Worm (Caenorhabditis elegans): ENCODE data around the gene ndx-9.
A peak's percentile ranks its signal among the peaks of the same experiment; 100 is the strongest.

Gene ndx-9

DNA sequence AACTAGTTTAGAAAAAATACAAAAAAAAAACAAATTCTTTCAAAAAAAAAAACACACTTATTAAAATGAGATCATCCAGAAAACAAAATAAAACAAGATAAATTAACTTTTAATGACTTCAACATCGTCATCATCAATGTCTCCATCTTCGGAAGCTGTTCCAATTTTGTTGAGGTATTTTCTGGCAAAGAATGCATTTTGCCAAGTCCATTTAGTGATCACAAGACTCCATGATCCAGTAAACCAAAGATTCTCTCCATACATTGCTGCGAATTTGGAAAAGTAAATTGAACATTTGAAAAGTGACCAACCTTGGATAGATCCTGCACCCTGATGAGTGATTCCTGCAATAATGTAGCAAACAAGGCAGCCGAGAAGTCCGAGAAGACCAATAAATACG is 18.3 kb upstream of the ndx-9 start (continued):
- no peak for TF ChIP-seq egl-18 (GFP tag; IDR thresholded peaks at IDR 0.05)

ce11 chrIV:11029412-11029811 is 17.6 kb upstream of the ndx-9 start, which contains the start of gene hrg-5:
TSS of gene hrg-5 (minus strand) at chrIV:11029428.
- TF ChIP-seq Y95B8A.8 (GFP tag; IDR thresholded peaks at IDR 0.05) (no peak), pbrm-1 (GFP tag; IDR thresholded peaks at IDR 0.05) (no peak), nhr-80 (tag; optimal IDR thresholded peaks at IDR 0.05) (peak; percentile 66), lin-35 (GFP tag; optimal IDR thresholded peaks at IDR 0.05) (no peak)

DNA sequence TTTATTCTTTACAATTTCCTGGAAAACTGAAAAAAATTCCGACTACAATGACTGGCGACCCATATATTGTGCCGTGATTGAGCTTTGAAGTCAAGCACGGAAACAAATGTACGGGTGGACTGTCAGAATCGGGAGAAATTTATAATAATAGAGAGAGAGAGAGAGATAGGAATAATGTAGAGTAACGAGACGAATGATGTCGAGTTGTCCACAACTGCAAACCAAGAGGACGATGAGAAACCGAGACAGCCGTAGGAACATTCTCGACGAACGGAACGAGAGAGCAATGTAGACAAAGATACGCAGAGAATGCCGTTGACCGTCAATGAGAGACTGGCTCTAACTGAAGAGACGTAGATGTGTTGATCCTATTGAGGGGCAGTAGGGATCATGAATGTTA is 15.7 kb upstream of the ndx-9 start:
- TF ChIP-seq F23B12.7 (tag; optimal IDR thresholded peaks at IDR 0.05; ENCODE audit: insufficient read depth) (no peak), dpl-1 (GFP tag; optimal IDR thresholded peaks at IDR 0.05) (no peak), nhr-90 (tag; optimal IDR thresholded peaks at IDR 0.05) (no peak), dpff-1 (tag; optimal IDR thresholded peaks at IDR 0.05) (no peak), nhr-120 (GFP tag; IDR thresholded peaks at IDR 0.05) (no peak), cebp-2 (GFP tag; IDR thresholded peaks at IDR 0.05) (no peak), attf-5 (GFP tag; optimal IDR thresholded peaks at IDR 0.05) (peak; percentile 28), hlh-12 (tag; optimal IDR thresholded peaks at IDR 0.05) (no peak), nhr-27 (tag; optimal IDR thresholded peaks at IDR 0.05) (no peak), tlf-1 (GFP tag; optimal IDR thresholded peaks at IDR 0.05) (peak; percentile 42), ZK185.1 (tag; optimal IDR thresholded peaks at IDR 0.05; ENCODE audit: poor library complexity, severe bottlenecking) (peak; percentile 31), ets-4 (GFP tag; optimal IDR thresholded peaks at IDR 0.05) (no peak), ztf-28 (GFP tag; IDR thresholded peaks at IDR 0.05) (no peak), attf-6 (GFP tag; IDR thresholded peaks at IDR 0.05) (no peak), cebp-1 (GFP tag; IDR thresholded peaks at IDR 0.05) (no peak), cebp-1 (tag; optimal IDR thresholded peaks at IDR 0.05) (peak; percentile 47), madf-8 (GFP tag; conservative IDR thresholded peaks at IDR 0.05) (no peak), ama-1 (optimal IDR thresholded peaks at IDR 0.05) (peak; percentile 45), ama-1 (GFP tag; optimal IDR thresholded peaks at IDR 0.05) (no peak), let-526 (GFP tag; IDR thresholded peaks at IDR 0.05) (peak; percentile 53; the same call in 1 of the 2 replicates), unc-130 (GFP tag; optimal IDR thresholded peaks at IDR 0.05) (no peak), T26A5.8 (tag; optimal IDR thresholded peaks at IDR 0.05) (no peak), hmg-20 (GFP tag; IDR thresholded peaks at IDR 0.05) (no peak), ceh-40 (GFP tag; IDR thresholded peaks at IDR 0.05) (no peak), efl-1 (GFP tag; optimal IDR thresholded peaks at IDR 0.05) (no peak), xnd-1 (tag; optimal IDR thresholded peaks at IDR 0.05) (no peak), B0336.3 (GFP tag; IDR thresholded peaks at IDR 0.05) (0 out of 2 replicates have a peak, but pooled peaks have one; percentile 30), zim-3 (tag; optimal IDR thresholded peaks at IDR 0.05) (no peak), D2030.7 (GFP tag; IDR thresholded peaks at IDR 0.05) (no peak), Y79H2A.3 (GFP tag; conservative IDR thresholded peaks at IDR 0.05) (no peak), ztf-18 (tag; optimal IDR thresholded peaks at IDR 0.05) (peak; percentile 29), K12H6.12 (tag; optimal IDR thresholded peaks at IDR 0.05) (peak; percentile 68), let-607 (tag; optimal IDR thresholded peaks at IDR 0.05) (peak; percentile 96 to 98), mcd-1 (GFP tag; IDR thresholded peaks at IDR 0.05) (peak; percentile 46; the same call in 1 of the 2 replicates), madf-6 (GFP tag; IDR thresholded peaks at IDR 0.05) (no peak), nhr-80 (tag; optimal IDR thresholded peaks at IDR 0.05) (peak; percentile 88), athp-1 (tag; optimal IDR thresholded peaks at IDR 0.05) (no peak), Y95B8A.8 (GFP tag; IDR thresholded peaks at IDR 0.05) (no peak), F10E7.11 (tag; optimal IDR thresholded peaks at IDR 0.05) (no peak), F52B5.7 (tag; optimal IDR thresholded peaks at IDR 0.05) (no peak), ztf-25 (GFP tag; IDR thresholded peaks at IDR 0.05) (no peak), egl-18 (GFP tag; IDR thresholded peaks at IDR 0.05) (no peak), rec-8 (tag; optimal IDR thresholded peaks at IDR 0.05) (no peak), hsf-1 (GFP tag; IDR thresholded peaks at IDR 0.05) (peak; percentile 90)
